Fruit fly (Drosophila melanogaster) whole organism, prepupa: Measurements from ENCODE around the gene Odj.
A peak's percentile ranks its signal among the peaks of the same experiment; 100 is the strongest.

ENCODE experiments used
- CG10631 ChIP-seq: fragments of 200-800 bp; sonication (Bioruptor generic); optimal IDR thresholded peaks from 2 replicates; lab custom pipeline; 2016; ENCODE audit warnings: missing biosample characterization, missing genetic modification characterization
- CG11294 ChIP-seq: fragments of 200-800 bp; sonication (Bioruptor generic); IDR thresholded peaks from 2 replicates; pipeline ENCODE4 v1.3.6; 2022; ENCODE audit warnings: missing biosample characterization, missing genetic modification characterization
- CG11902 ChIP-seq: fragments of 200-800 bp; sonication (Bioruptor generic); optimal IDR thresholded peaks from 3 replicates; lab custom pipeline; 2016; ENCODE audit warnings: missing biosample characterization, missing genetic modification characterization
- CG15336 ChIP-seq: fragments of 200-800 bp; sonication (Bioruptor generic); IDR thresholded peaks from 2 replicates; pipeline ENCODE4 v1.3.6; 2022; ENCODE audit warnings: missing biosample characterization, missing genetic modification characterization
- CG1621 ChIP-seq: fragments of 200-800 bp; sonication (Bioruptor generic); optimal IDR thresholded peaks from 3 replicates; lab custom pipeline; 2018; ENCODE audit warnings: missing biosample characterization, mild to moderate bottlenecking, missing genetic modification characterization
- CG16779 ChIP-seq: fragments of 200-800 bp; sonication (Bioruptor generic); optimal IDR thresholded peaks from 3 replicates; lab custom pipeline; 2017; ENCODE audit warnings: missing biosample characterization, mild to moderate bottlenecking, missing genetic modification characterization
- CG3032 ChIP-seq: fragments of 200-800 bp; optimal IDR thresholded peaks from 2 replicates; lab custom pipeline; 2019; ENCODE audit warnings: missing biosample characterization, mild to moderate bottlenecking, missing genetic modification characterization, moderate library complexity
- CG32006 ChIP-seq: fragments of 200-800 bp; sonication (Bioruptor generic); optimal IDR thresholded peaks from 3 replicates; lab custom pipeline; 2017; ENCODE audit warnings: missing biosample characterization, mild to moderate bottlenecking, missing genetic modification characterization
- CG3919 ChIP-seq: fragments of 200-800 bp; sonication (Bioruptor generic); optimal IDR thresholded peaks from 3 replicates; lab custom pipeline; 2016; ENCODE audit warnings: missing biosample characterization, missing genetic modification characterization
- CG4318 ChIP-seq: fragments of 200-800 bp; sonication (Bioruptor generic); optimal IDR thresholded peaks from 3 replicates; lab custom pipeline; 2017; ENCODE audit warnings: missing biosample characterization, mild to moderate bottlenecking, missing genetic modification characterization
- CG6163 ChIP-seq: fragments of 200-800 bp; sonication (Bioruptor generic); IDR thresholded peaks from 3 replicates; pipeline ENCODE4 v1.3.6; 2022; ENCODE audit warnings: missing biosample characterization, missing genetic modification characterization
- CG6276 ChIP-seq: fragments of 200-800 bp; sonication (Bioruptor generic); optimal IDR thresholded peaks from 2 replicates; lab custom pipeline; 2017; ENCODE audit warnings: missing biosample characterization, mild to moderate bottlenecking, missing genetic modification characterization
- CG6792 ChIP-seq: fragments of 200-800 bp; sonication (Bioruptor generic); optimal IDR thresholded peaks from 3 replicates; lab custom pipeline; 2016; ENCODE audit warnings: missing biosample characterization, missing genetic modification characterization
- CG6808 ChIP-seq: fragments of 200-800 bp; sonication (Bioruptor generic); optimal IDR thresholded peaks from 3 replicates; lab custom pipeline; 2017; ENCODE audit warnings: missing biosample characterization, missing genetic modification characterization, mild to moderate bottlenecking, moderate library complexity, missing genetic modification reagents
- CG6854 ChIP-seq: fragments of 200-800 bp; sonication (Bioruptor generic); optimal IDR thresholded peaks from 2 replicates; lab custom pipeline; 2017; ENCODE audit warnings: missing biosample characterization, mild to moderate bottlenecking, missing genetic modification characterization
- CG7368 ChIP-seq: fragments of 200-800 bp; sonication (Bioruptor generic); optimal IDR thresholded peaks from 3 replicates; lab custom pipeline; 2016; ENCODE audit warnings: missing biosample characterization, missing genetic modification characterization
- CG8119 ChIP-seq: fragments of 200-800 bp; sonication (Bioruptor generic); IDR thresholded peaks from 3 replicates; pipeline ENCODE4 v1.3.6; 2022; ENCODE audit warnings: missing biosample characterization, missing genetic modification characterization
- CG8319 ChIP-seq: fragments of 200-800 bp; sonication (Bioruptor generic); optimal IDR thresholded peaks from 3 replicates; lab custom pipeline; 2016; ENCODE audit warnings: missing biosample characterization, missing genetic modification characterization
- Eip78C ChIP-seq: fragments of 200-800 bp; sonication (Bioruptor generic); peaks from one replicate; lab custom pipeline; 2016; ENCODE audit warnings: missing biosample characterization, missing genetic modification characterization
- Ets21C ChIP-seq: fragments of 200-800 bp; sonication (Bioruptor generic); optimal IDR thresholded peaks from 3 replicates; lab custom pipeline; 2016; ENCODE audit warnings: missing biosample characterization, missing genetic modification characterization
- Ets96B ChIP-seq: fragments of 200-800 bp; optimal IDR thresholded peaks from 2 replicates; lab custom pipeline; 2019; ENCODE audit warnings: missing biosample characterization, mild to moderate bottlenecking, missing genetic modification characterization, moderate library complexity
- Gug ChIP-seq: fragments of 200-800 bp; sonication (Bioruptor generic); IDR thresholded peaks from 2 replicates; pipeline ENCODE4 v1.3.6; 2022; ENCODE audit warnings: missing biosample characterization, missing genetic modification characterization
- Hr38 ChIP-seq: sonication (Bioruptor generic); optimal IDR thresholded peaks from 2 replicates; lab custom pipeline; 2016; ENCODE audit warnings: missing biosample characterization, missing genetic modification characterization
- Hr39 ChIP-seq: fragments of 200-800 bp; sonication (Bioruptor generic); optimal IDR thresholded peaks from 2 replicates; lab custom pipeline; 2016; ENCODE audit warnings: missing biosample characterization, missing genetic modification characterization
- Lpt ChIP-seq: fragments of 200-800 bp; sonication (Bioruptor generic); optimal IDR thresholded peaks from 3 replicates; lab custom pipeline; 2016; ENCODE audit warnings: missing biosample characterization, missing genetic modification characterization
- Smox ChIP-seq: fragments of 200-800 bp; sonication (Bioruptor generic); optimal IDR thresholded peaks from 3 replicates; lab custom pipeline; 2016; ENCODE audit warnings: missing biosample characterization, missing genetic modification characterization
- Sox15 ChIP-seq: fragments of 200-800 bp; sonication (Bioruptor generic); optimal IDR thresholded peaks from 3 replicates; lab custom pipeline; 2016; ENCODE audit warnings: missing biosample characterization, missing genetic modification characterization
- cyc ChIP-seq: fragments of 200-800 bp; sonication (Bioruptor generic); optimal IDR thresholded peaks from 3 replicates; lab custom pipeline; 2016; ENCODE audit warnings: missing biosample characterization, missing genetic modification characterization
- esn ChIP-seq: fragments of 200-800 bp; sonication (Bioruptor generic); optimal IDR thresholded peaks from 2 replicates; lab custom pipeline; 2016; ENCODE audit warnings: missing biosample characterization, mild to moderate bottlenecking, missing genetic modification characterization, moderate library complexity
- fd85E ChIP-seq: fragments of 200-800 bp; sonication (Bioruptor generic); optimal IDR thresholded peaks from 3 replicates; lab custom pipeline; 2016; ENCODE audit warnings: missing biosample characterization, missing genetic modification characterization
- fkh ChIP-seq: fragments of 200-800 bp; sonication (Bioruptor generic); optimal IDR thresholded peaks from 3 replicates; lab custom pipeline; 2017; ENCODE audit warnings: missing biosample characterization, mild to moderate bottlenecking, missing genetic modification characterization, moderate library complexity
- net ChIP-seq: fragments of 200-800 bp; sonication (Bioruptor generic); optimal IDR thresholded peaks from 3 replicates; lab custom pipeline; 2016; ENCODE audit warnings: missing biosample characterization, missing genetic modification characterization
- spab ChIP-seq: fragments of 200-800 bp; sonication (Bioruptor generic); optimal IDR thresholded peaks from 2 replicates; lab custom pipeline; 2017; ENCODE audit warnings: missing biosample characterization, mild to moderate bottlenecking, missing genetic modification characterization, missing genetic modification reagents
- ss ChIP-seq, 2 experiments: fragments of 200-800 bp; sonication (Bioruptor generic); optimal IDR thresholded peaks; 2 replicates in 1 of 2; 3 replicates in 1 of 2; lab custom pipeline; 2017 to 2018; ENCODE audit warnings: mild to moderate bottlenecking in 2 of 2, missing biosample characterization in 2 of 2, missing genetic modification characterization in 2 of 2, moderate library complexity in 1 of 2
- vri ChIP-seq: fragments of 200-800 bp; sonication (Bioruptor generic); optimal IDR thresholded peaks from 3 replicates; lab custom pipeline; 2016; ENCODE audit warnings: missing biosample characterization, mild to moderate bottlenecking, missing genetic modification characterization

Odj gene

DNA sequence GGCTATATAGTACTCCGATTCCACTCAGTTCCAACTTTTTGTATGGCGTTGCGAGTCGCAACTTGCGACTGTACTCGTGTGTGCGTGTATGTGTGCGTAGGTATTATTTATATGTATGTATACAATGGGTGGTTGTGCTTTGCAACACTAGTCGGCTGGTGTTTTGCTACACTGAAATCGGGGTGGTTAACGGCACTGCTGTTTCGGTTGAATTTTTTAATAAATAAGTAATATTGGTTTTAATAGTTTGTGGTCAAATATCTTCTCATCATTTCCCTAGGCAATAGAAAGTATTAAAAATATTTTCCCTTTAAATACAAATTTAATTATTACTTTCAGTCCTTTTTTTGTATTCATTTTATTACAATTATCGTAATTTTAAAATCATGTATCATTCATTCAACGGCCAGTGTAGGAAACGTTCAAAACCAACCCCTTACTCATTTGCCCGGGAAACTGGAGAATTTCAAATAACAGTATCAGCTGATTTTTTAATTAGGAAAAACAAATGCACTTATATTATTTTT is 10.7 kb downstream of the Odj start, which contains the start of gene CG7379 (continued):
- no peak for TF ChIP-seq CG16779 (tag; lab: Kevin White, UChicago)
- peak; percentile 61 for TF ChIP-seq CG3032
- TF ChIP-seq CG6808 (GFP tag; lab: Kevin White, UChicago), result peak; percentile 57
- TF ChIP-seq CG6854 (GFP tag; lab: Kevin White, UChicago), result peak; percentile 45
- TF ChIP-seq Ets96B (tag; lab: Kevin White, UChicago), result peak; percentile 45
- peak; percentile 67 for TF ChIP-seq Ets21C (GFP tag; lab: Kevin White, UChicago)
- TF ChIP-seq Hr38, result no peak
- TF ChIP-seq CG4318 (GFP tag; lab: Kevin White, UChicago), result no peak
- TF ChIP-seq net (GFP tag; lab: Kevin White, UChicago), result peak; percentile 64
- no peak for TF ChIP-seq Hr39 (GFP tag; lab: Kevin White, UChicago)
- TF ChIP-seq Lpt (GFP tag; lab: Kevin White, UChicago), result peak; percentile 35
- peak; percentile 48 for TF ChIP-seq CG7368
- peak; percentile 76 for TF ChIP-seq CG11902 (GFP tag; lab: Kevin White, UChicago)
- peak; percentile 90 for TF ChIP-seq CG3919 (GFP tag; lab: Kevin White, UChicago)
- no peak for TF ChIP-seq Smox
- no peak for TF ChIP-seq Gug (GFP tag; lab: Robert Waterston, UW)
- peak; percentile 87 for TF ChIP-seq cyc (GFP tag; lab: Kevin White, UChicago)
- 0 out of 3 replicates have a peak, but pooled peaks have one; percentile 63 for TF ChIP-seq CG6163
- TF ChIP-seq CG8319 (GFP tag; lab: Kevin White, UChicago), result peak; percentile 77
- peak; percentile 69 for TF ChIP-seq fkh
- TF ChIP-seq ss (GFP tag; optimal IDR thresholded peaks at IDR 0.05; lab: Kevin White, UChicago), result peak in 1 of 2 experiments; percentile 77
- TF ChIP-seq CG10631 (GFP tag; lab: Kevin White, UChicago), result peak; percentile 90
- peak; percentile 40; the same call in 1 of the 2 replicates for TF ChIP-seq CG11294 (GFP tag; lab: Robert Waterston, UW)
- peak; percentile 93 for TF ChIP-seq Eip78C (GFP tag; lab: Kevin White, UChicago)
- peak; percentile 75 for TF ChIP-seq CG6792 (GFP tag; lab: Kevin White, UChicago)
- peak; percentile 66 for TF ChIP-seq CG32006
- no peak for TF ChIP-seq vri (GFP tag; lab: Kevin White, UChicago)
- no peak for TF ChIP-seq CG6276 (GFP tag; lab: Kevin White, UChicago)

- TF ChIP-seq cyc (GFP tag; lab: Kevin White, UChicago) (no peak), CG8119 (GFP tag; lab: Robert Waterston, UW) (no peak), CG11902 (GFP tag; lab: Kevin White, UChicago) (no peak), vri (GFP tag; lab: Kevin White, UChicago) (no peak), spab (GFP tag; lab: Kevin White, UChicago) (no peak), CG15336 (no peak), Sox15 (GFP tag; lab: Kevin White, UChicago) (no peak), fd85E (GFP tag; lab: Kevin White, UChicago) (no peak)
These were observed 13.4 kb downstream of the Odj start for dm6 chr3R:17795561-17796170.

DNA sequence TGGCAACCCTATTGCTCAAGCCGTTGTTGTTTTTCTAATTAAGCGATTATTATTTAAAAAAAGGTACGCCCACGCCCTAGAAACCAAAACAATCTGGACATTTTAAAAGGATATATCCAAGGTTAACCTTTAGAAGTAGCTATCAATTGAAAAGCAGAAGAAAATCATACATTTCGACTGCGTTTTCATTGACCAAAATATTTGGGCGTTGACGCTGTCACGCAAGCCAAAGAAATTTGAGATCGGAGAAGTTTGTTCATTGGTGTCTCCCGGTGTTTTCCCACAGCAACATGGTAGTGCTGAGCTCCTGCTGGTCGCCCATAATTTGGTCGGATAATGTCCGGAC is 14.0 kb downstream of the Odj start, which contains the start of gene pasi1:
pasi1 (plus strand) TSS at position 1 of the 346 bp plus-strand sequence.
- TF ChIP-seq esn (GFP tag; lab: Kevin White, UChicago), result no peak
- peak; percentile 57 for TF ChIP-seq CG1621
- no peak for TF ChIP-seq Ets21C (GFP tag; lab: Kevin White, UChicago)
- no peak for TF ChIP-seq Lpt (GFP tag; lab: Kevin White, UChicago)
- TF ChIP-seq Hr39 (GFP tag; lab: Kevin White, UChicago), result no peak
